Fruit fly (Drosophila melanogaster) whole organism, embryonic: ENCODE data around the gene CG13365.

ENCODE experiments used
- Bteb2 ChIP-seq: fragments of 200-800 bp; sonication (Bioruptor generic); optimal IDR thresholded peaks from 2 replicates; lab custom pipeline; 2016; ENCODE audit warnings: missing biosample characterization, missing genetic modification characterization
- CG10209 ChIP-seq: fragments of 200-800 bp; sonication (Bioruptor generic); optimal IDR thresholded peaks from 3 replicates; lab custom pipeline; 2017; ENCODE audit warnings: missing biosample characterization, mild to moderate bottlenecking, missing genetic modification characterization, missing genetic modification reagents
- CG10654 ChIP-seq: fragments of 200-800 bp; sonication (Bioruptor generic); optimal IDR thresholded peaks from 2 replicates; lab custom pipeline; 2016; ENCODE audit warnings: missing biosample characterization, missing genetic modification characterization
- CG12104 ChIP-seq: fragments of 200-800 bp; sonication (Bioruptor generic); optimal IDR thresholded peaks from 3 replicates; lab custom pipeline; 2016; ENCODE audit warnings: missing biosample characterization, missing genetic modification characterization
- CG12391 ChIP-seq: fragments of 200-800 bp; sonication (Bioruptor generic); optimal IDR thresholded peaks from 3 replicates; lab custom pipeline; 2018; ENCODE audit warnings: missing biosample characterization, mild to moderate bottlenecking, missing genetic modification characterization, moderate library complexity
- CG12942 ChIP-seq: fragments of 200-800 bp; sonication (Bioruptor generic); optimal IDR thresholded peaks from 3 replicates; lab custom pipeline; 2016; ENCODE audit warnings: missing biosample characterization, missing genetic modification characterization
- CG13894 ChIP-seq: fragments of 200-800 bp; sonication (Bioruptor generic); optimal IDR thresholded peaks from 3 replicates; lab custom pipeline; 2018; ENCODE audit warnings: missing biosample characterization, mild to moderate bottlenecking, missing genetic modification characterization, moderate library complexity
- CG16813 ChIP-seq: fragments of 200-800 bp; sonication (Bioruptor generic); IDR thresholded peaks from 3 replicates; pipeline ENCODE4 v1.3.6; 2022; ENCODE audit warnings: missing biosample characterization, missing genetic modification characterization; ENCODE audit not compliant: partially characterized antibody
- CG17361 ChIP-seq: fragments of 200-800 bp; sonication (Bioruptor generic); IDR thresholded peaks from 3 replicates; pipeline ENCODE4 v1.3.6; 2022; ENCODE audit warnings: missing biosample characterization, missing genetic modification characterization
- CG17568 ChIP-seq: fragments of 200-800 bp; sonication (Bioruptor generic); optimal IDR thresholded peaks from 2 replicates; lab custom pipeline; 2018; ENCODE audit warnings: missing biosample characterization, mild to moderate bottlenecking, missing genetic modification characterization, moderate library complexity
- CG17802 ChIP-seq: fragments of 200-800 bp; sonication (Bioruptor generic); optimal IDR thresholded peaks from 2 replicates; lab custom pipeline; 2018; ENCODE audit warnings: missing biosample characterization, mild to moderate bottlenecking, missing genetic modification characterization, moderate library complexity
- CG4707 ChIP-seq: fragments of 200-800 bp; sonication (Bioruptor generic); optimal IDR thresholded peaks from 2 replicates; lab custom pipeline; 2018; ENCODE audit warnings: missing biosample characterization, mild to moderate bottlenecking, missing genetic modification characterization, moderate library complexity
- CG5953 ChIP-seq: fragments of 200-800 bp; sonication (Bioruptor generic); IDR thresholded peaks from 2 replicates; pipeline ENCODE4 v1.3.6; 2022; ENCODE audit warnings: missing biosample characterization, missing genetic modification characterization
- CG6254 ChIP-seq: fragments of 200-800 bp; sonication (Bioruptor generic); optimal IDR thresholded peaks from 3 replicates; lab custom pipeline; 2017; ENCODE audit warnings: mild to moderate bottlenecking, missing biosample characterization, missing genetic modification reagents, missing genetic modification characterization
- CG6683 ChIP-seq: fragments of 200-800 bp; sonication (Bioruptor generic); optimal IDR thresholded peaks from 2 replicates; lab custom pipeline; 2017; ENCODE audit warnings: missing biosample characterization, mild to moderate bottlenecking, missing genetic modification characterization, missing genetic modification reagents
- CG7987 ChIP-seq: fragments of 200-800 bp; sonication (Bioruptor generic); optimal IDR thresholded peaks from 2 replicates; lab custom pipeline; 2018; ENCODE audit warnings: missing biosample characterization, mild to moderate bottlenecking, missing genetic modification characterization, moderate library complexity
- CG8281 ChIP-seq: fragments of 200-800 bp; sonication (Bioruptor generic); optimal IDR thresholded peaks from 2 replicates; lab custom pipeline; 2018; ENCODE audit warnings: missing biosample characterization, mild to moderate bottlenecking, missing genetic modification characterization, moderate library complexity
- CG9797 ChIP-seq: fragments of 200-800 bp; sonication (Bioruptor generic); optimal IDR thresholded peaks from 3 replicates; lab custom pipeline; 2018; ENCODE audit warnings: missing biosample characterization, mild to moderate bottlenecking, missing genetic modification characterization
- Dad ChIP-seq: fragments of 200-800 bp; sonication (Bioruptor generic); optimal IDR thresholded peaks from 3 replicates; lab custom pipeline; 2016; ENCODE audit warnings: missing biosample characterization, missing genetic modification characterization
- Dek ChIP-seq: fragments of 200-800 bp; sonication (Bioruptor generic); optimal IDR thresholded peaks from 3 replicates; lab custom pipeline; 2019; ENCODE audit warnings: missing biosample characterization, mild to moderate bottlenecking, missing genetic modification characterization, moderate library complexity
- Dip3 ChIP-seq: fragments of 200-800 bp; sonication (Bioruptor generic); optimal IDR thresholded peaks from 3 replicates; lab custom pipeline; 2016; ENCODE audit warnings: missing biosample characterization, missing genetic modification characterization
- H15 ChIP-seq: fragments of 200-800 bp; sonication (Bioruptor generic); IDR thresholded peaks from 3 replicates; pipeline ENCODE4 v1.3.6; 2022; ENCODE audit warnings: missing biosample characterization, missing genetic modification characterization
- Hr78 ChIP-seq, 2 experiments: fragments of 200-800 bp in 1 of 2; fragments of >200 bp in 1 of 2; sonication (Bioruptor generic) in 1 of 2; optimal IDR thresholded peaks; 2 replicates each; lab custom pipeline; 2017 to 2019; ENCODE audit warnings: missing biosample characterization in 2 of 2, missing genetic modification characterization in 2 of 2, mild to moderate bottlenecking in 1 of 2, moderate library complexity in 1 of 2
- Mad ChIP-seq: fragments of 200-800 bp; sonication (Bioruptor generic); optimal IDR thresholded peaks from 2 replicates; lab custom pipeline; 2016; ENCODE audit warnings: missing biosample characterization, missing genetic modification characterization
- NC2β ChIP-seq: fragments of 200-800 bp; sonication (Bioruptor generic); optimal IDR thresholded peaks from 2 replicates; lab custom pipeline; 2016; ENCODE audit warnings: missing biosample characterization, missing genetic modification characterization
- Neu2 ChIP-seq: fragments of 200-800 bp; sonication (Bioruptor generic); optimal IDR thresholded peaks from 3 replicates; lab custom pipeline; 2016; ENCODE audit warnings: missing biosample characterization, missing genetic modification characterization, borderline replicate concordance
- Ravus ChIP-seq: fragments of 200-800 bp; sonication (Bioruptor generic); IDR thresholded peaks from 2 replicates; pipeline ENCODE4 v1.3.6; 2022; ENCODE audit warnings: missing biosample characterization, missing genetic modification characterization
- Sry-β ChIP-seq: fragments of 200-800 bp; sonication (Bioruptor generic); optimal IDR thresholded peaks from 2 replicates; lab custom pipeline; 2018; ENCODE audit warnings: missing biosample characterization, mild to moderate bottlenecking, missing genetic modification characterization, moderate library complexity
- TFAM ChIP-seq: fragments of 200-800 bp; sonication (Bioruptor generic); optimal IDR thresholded peaks from 2 replicates; lab custom pipeline; 2017; ENCODE audit warnings: missing biosample characterization, missing genetic modification characterization, inconsistent platforms
- br ChIP-seq: fragments of >200 bp; optimal IDR thresholded peaks from 2 replicates; lab custom pipeline; 2017
- chinmo ChIP-seq: fragments of 200-800 bp; sonication (Bioruptor generic); IDR thresholded peaks from 4 replicates; pipeline ENCODE4 v1.3.6; 2022; ENCODE audit warnings: missing biosample characterization, missing genetic modification characterization; ENCODE audit not compliant: partially characterized antibody
- chn ChIP-seq: fragments of 200-800 bp; sonication (Bioruptor generic); optimal IDR thresholded peaks from 2 replicates; lab custom pipeline; 2016; ENCODE audit warnings: missing biosample characterization, missing genetic modification characterization
- fd96Cb ChIP-seq: fragments of 200-800 bp; sonication (Bioruptor generic); optimal IDR thresholded peaks from 2 replicates; lab custom pipeline; 2018; ENCODE audit warnings: missing biosample characterization, mild to moderate bottlenecking, missing genetic modification characterization, moderate library complexity
- fru ChIP-seq: fragments of >200 bp; optimal IDR thresholded peaks from 2 replicates; lab custom pipeline; 2017
- gsb-n ChIP-seq: fragments of 200-800 bp; sonication (Bioruptor generic); optimal IDR thresholded peaks from 3 replicates; lab custom pipeline; 2018; ENCODE audit warnings: missing biosample characterization, mild to moderate bottlenecking, missing genetic modification characterization
- jigr1 ChIP-seq: fragments of 200-800 bp; sonication (Bioruptor generic); IDR thresholded peaks from 3 replicates; pipeline ENCODE4 v1.3.6; 2022; ENCODE audit warnings: missing biosample characterization, missing genetic modification characterization
- kay ChIP-seq: fragments of 200-800 bp; sonication (Bioruptor generic); optimal IDR thresholded peaks from 2 replicates; lab custom pipeline; 2016; ENCODE audit warnings: missing biosample characterization, missing genetic modification characterization
- lbe ChIP-seq: fragments of 200-800 bp; sonication (Bioruptor generic); optimal IDR thresholded peaks from 2 replicates; lab custom pipeline; 2016; ENCODE audit warnings: missing biosample characterization, mild to moderate bottlenecking, missing genetic modification characterization
- lilli ChIP-seq: fragments of 200-800 bp; sonication (Bioruptor generic); optimal IDR thresholded peaks from 3 replicates; lab custom pipeline; 2016; ENCODE audit warnings: missing biosample characterization, missing genetic modification characterization
- nerfin-1 ChIP-seq: fragments of 200-800 bp; sonication (Bioruptor generic); optimal IDR thresholded peaks from 3 replicates; lab custom pipeline; 2019; ENCODE audit warnings: missing biosample characterization, mild to moderate bottlenecking, missing genetic modification characterization, moderate library complexity
- pb ChIP-seq: fragments of 200-800 bp; sonication (Bioruptor generic); optimal IDR thresholded peaks from 3 replicates; lab custom pipeline; 2016; ENCODE audit warnings: missing biosample characterization, missing genetic modification characterization
- pfk ChIP-seq: fragments of 200-800 bp; sonication (Bioruptor generic); optimal IDR thresholded peaks from 2 replicates; lab custom pipeline; 2018; ENCODE audit warnings: missing biosample characterization, mild to moderate bottlenecking, missing genetic modification characterization, moderate library complexity
- phol ChIP-seq: fragments of 200-800 bp; sonication (Bioruptor generic); optimal IDR thresholded peaks from 3 replicates; lab custom pipeline; 2018; ENCODE audit warnings: missing biosample characterization, mild to moderate bottlenecking, missing genetic modification characterization, moderate library complexity
- rib ChIP-seq: fragments of 200-800 bp; sonication (Bioruptor generic); IDR thresholded peaks from 2 replicates; pipeline ENCODE4 v1.3.6; 2022; ENCODE audit warnings: missing biosample characterization, missing genetic modification characterization
- ro ChIP-seq: fragments of 200-800 bp; sonication (Bioruptor generic); IDR thresholded peaks from 2 replicates; pipeline ENCODE4 v1.3.6; 2022; ENCODE audit warnings: missing biosample characterization, missing genetic modification characterization
- row ChIP-seq: fragments of 200-800 bp; sonication (Bioruptor generic); IDR thresholded peaks from 3 replicates; pipeline ENCODE4 v1.3.6; 2022; ENCODE audit warnings: missing biosample characterization, missing genetic modification characterization
- seq ChIP-seq: fragments of 200-800 bp; sonication (Bioruptor generic); IDR thresholded peaks from 2 replicates; pipeline ENCODE4 v1.3.6; 2022; ENCODE audit warnings: missing biosample characterization, missing genetic modification characterization
- tio ChIP-seq: fragments of 200-800 bp; sonication (Bioruptor generic); optimal IDR thresholded peaks from 2 replicates; lab custom pipeline; 2017; ENCODE audit warnings: missing biosample characterization, missing genetic modification characterization, inconsistent platforms
- wdn ChIP-seq: fragments of 200-800 bp; sonication (Bioruptor generic); IDR thresholded peaks from 2 replicates; pipeline ENCODE4 v1.3.6; 2022; ENCODE audit warnings: missing biosample characterization, missing genetic modification characterization
- zen ChIP-seq: fragments of 200-800 bp; sonication (Bioruptor generic); optimal IDR thresholded peaks from 3 replicates; lab custom pipeline; 2018; ENCODE audit warnings: missing biosample characterization, mild to moderate bottlenecking, missing genetic modification characterization, moderate library complexity
- zfh2 ChIP-seq: fragments of 200-800 bp; sonication (Bioruptor generic); optimal IDR thresholded peaks from 2 replicates; lab custom pipeline; 2016; ENCODE audit warnings: missing biosample characterization, missing genetic modification characterization

Gene CG13365

DNA sequence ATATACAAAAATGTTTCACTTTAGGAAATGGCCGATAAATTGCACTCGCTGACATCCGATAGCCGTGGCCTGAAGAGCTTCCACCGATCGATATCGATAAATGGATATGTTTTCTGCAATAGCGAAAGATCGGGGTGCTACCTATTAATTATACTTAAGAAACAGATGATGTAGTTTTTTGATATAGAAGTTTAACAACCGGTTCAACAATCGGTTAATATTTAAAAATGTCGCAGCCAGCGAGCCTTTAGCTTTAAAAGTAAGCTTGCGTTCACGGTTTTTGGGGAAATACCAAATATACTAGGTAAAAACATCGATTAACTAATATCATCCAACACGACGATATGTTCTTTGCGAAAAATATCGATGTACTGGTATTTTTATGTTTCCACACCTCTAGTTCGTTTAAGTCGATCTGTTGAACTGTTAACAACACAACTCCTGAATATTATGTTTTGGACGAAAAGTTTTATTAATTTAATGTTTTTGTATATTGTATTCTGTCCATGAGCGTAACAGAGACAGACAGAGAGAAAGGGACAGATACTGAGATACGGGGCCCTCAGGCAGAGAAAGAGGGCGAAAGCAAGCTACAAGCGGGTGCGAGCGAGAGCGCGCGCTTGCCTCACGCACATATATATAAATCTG is 14.6 kb upstream of the CG13365 start, which contains the start of gene Dredd (continued):
- TF ChIP-seq row (0 out of 3 replicates have a peak, but pooled peaks have one; percentile 10), zfh2 (GFP tag; lab: Kevin White, UChicago) (no peak), Mad (GFP tag; lab: Kevin White, UChicago) (no peak), NC2β (GFP tag; lab: Kevin White, UChicago) (no peak), kay (GFP tag; lab: Kevin White, UChicago) (no peak), CG10654 (GFP tag; lab: Kevin White, UChicago) (no peak), Ravus (GFP tag; lab: Robert Waterston, UW) (no peak), CG5953 (GFP tag; lab: Robert Waterston, UW) (no peak), Bteb2 (GFP tag; lab: Kevin White, UChicago) (no peak), CG8281 (tag; lab: Kevin White, UChicago) (no peak), br (lab: Kevin White, UChicago) (no peak), zen (tag; lab: Kevin White, UChicago) (no peak), chinmo (GFP tag; lab: Robert Waterston, UW) (peak; percentile 85; the same call in 1 of the 4 replicates), CG10209 (GFP tag; lab: Kevin White, UChicago) (no peak), ro (GFP tag; lab: Robert Waterston, UW) (no peak), CG6683 (no peak), jigr1 (GFP tag; lab: Robert Waterston, UW) (no peak), phol (tag; lab: Kevin White, UChicago) (peak; percentile 36), Sry-β (GFP tag; lab: Kevin White, UChicago) (no peak), CG9797 (GFP tag; lab: Kevin White, UChicago) (peak; percentile 56), chn (GFP tag; lab: Kevin White, UChicago) (no peak), CG12104 (GFP tag; lab: Kevin White, UChicago) (no peak), CG16813 (peak; percentile 91), lilli (GFP tag; lab: Kevin White, UChicago) (peak; percentile 38), Dip3 (no peak), pfk (GFP tag; lab: Kevin White, UChicago) (no peak), fd96Cb (tag; lab: Kevin White, UChicago) (no peak), Neu2 (GFP tag; lab: Kevin White, UChicago) (peak; percentile 22), nerfin-1 (tag; lab: Kevin White, UChicago) (no peak), CG17568 (GFP tag; lab: Kevin White, UChicago) (no peak), tio (GFP tag; lab: Kevin White, UChicago) (no peak), Dek (tag; lab: Kevin White, UChicago) (no peak), CG13894 (tag; lab: Kevin White, UChicago) (peak; percentile 22), rib (GFP tag; lab: Robert Waterston, UW) (peak; percentile 47; the same call in 1 of the 2 replicates), CG17361 (peak; percentile 40; the same call in 1 of the 3 replicates), CG6254 (no peak), H15 (GFP tag; lab: Robert Waterston, UW) (no peak), gsb-n (tag; lab: Kevin White, UChicago) (no peak), pb (GFP tag; lab: Kevin White, UChicago) (no peak), Hr78 (GFP tag; optimal IDR thresholded peaks at IDR 0.05; lab: Kevin White, UChicago) (no peak), CG4707 (GFP tag; lab: Kevin White, UChicago) (no peak), CG7987 (GFP tag; lab: Kevin White, UChicago) (no peak), CG12391 (tag; lab: Kevin White, UChicago) (no peak), seq (GFP tag; lab: Robert Waterston, UW) (no peak), TFAM (GFP tag; lab: Kevin White, UChicago) (no peak), Dad (no peak), fru (lab: Kevin White, UChicago) (no peak), wdn (GFP tag; lab: Robert Waterston, UW) (no peak), lbe (GFP tag; lab: Kevin White, UChicago) (peak; percentile 33), CG17802 (tag; lab: Kevin White, UChicago) (no peak), CG12942 (GFP tag; lab: Kevin White, UChicago) (no peak)
